Fruit fly (Drosophila melanogaster) S2 (cell line): Measurements from ENCODE around the gene MEP-1.

Source experiments
- CG8478 ChIP-seq: fragments of >200 bp; optimal IDR thresholded peaks from 2 replicates; lab custom pipeline; 2018
- CTCF ChIP-seq, 2 experiments: fragments of >200 bp; optimal IDR thresholded peaks; 2 replicates each; lab custom pipeline; 2018

dm6 chr3L:2582290-2582689 is 49.2 kb upstream of the MEP-1 start:
- TF ChIP-seq CG8478 (lab: Kevin White, UChicago) (no peak), CTCF (optimal IDR thresholded peaks at IDR 0.05; lab: Kevin White, UChicago) (no peak)
